Fruit fly (Drosophila melanogaster) whole organism, prepupa: ENCODE data around the gene Bsg.

Experiments
- CG10631 ChIP-seq: fragments of 200-800 bp; sonication (Bioruptor generic); optimal IDR thresholded peaks from 2 replicates; lab custom pipeline; 2016; ENCODE audit warnings: missing biosample characterization, missing genetic modification characterization
- CG10669 ChIP-seq: fragments of 200-800 bp; sonication (Bioruptor generic); optimal IDR thresholded peaks from 3 replicates; lab custom pipeline; 2018; ENCODE audit warnings: missing biosample characterization, mild to moderate bottlenecking, missing genetic modification characterization, moderate library complexity
- CG11762 ChIP-seq: fragments of 200-800 bp; sonication (Bioruptor generic); optimal IDR thresholded peaks from 3 replicates; lab custom pipeline; 2016; ENCODE audit warnings: missing biosample characterization, missing genetic modification characterization; ENCODE audit not compliant: insufficient read depth
- CG11902 ChIP-seq: fragments of 200-800 bp; sonication (Bioruptor generic); optimal IDR thresholded peaks from 3 replicates; lab custom pipeline; 2016; ENCODE audit warnings: missing biosample characterization, missing genetic modification characterization
- CG15336 ChIP-seq: fragments of 200-800 bp; sonication (Bioruptor generic); IDR thresholded peaks from 2 replicates; pipeline ENCODE4 v1.3.6; 2022; ENCODE audit warnings: missing biosample characterization, missing genetic modification characterization
- CG16779 ChIP-seq: fragments of 200-800 bp; sonication (Bioruptor generic); optimal IDR thresholded peaks from 3 replicates; lab custom pipeline; 2017; ENCODE audit warnings: missing biosample characterization, mild to moderate bottlenecking, missing genetic modification characterization
- CG32006 ChIP-seq: fragments of 200-800 bp; sonication (Bioruptor generic); optimal IDR thresholded peaks from 3 replicates; lab custom pipeline; 2017; ENCODE audit warnings: missing biosample characterization, mild to moderate bottlenecking, missing genetic modification characterization
- CG3919 ChIP-seq: fragments of 200-800 bp; sonication (Bioruptor generic); optimal IDR thresholded peaks from 3 replicates; lab custom pipeline; 2016; ENCODE audit warnings: missing biosample characterization, missing genetic modification characterization
- CG4318 ChIP-seq: fragments of 200-800 bp; sonication (Bioruptor generic); optimal IDR thresholded peaks from 3 replicates; lab custom pipeline; 2017; ENCODE audit warnings: missing biosample characterization, mild to moderate bottlenecking, missing genetic modification characterization
- CG6163 ChIP-seq: fragments of 200-800 bp; sonication (Bioruptor generic); IDR thresholded peaks from 3 replicates; pipeline ENCODE4 v1.3.6; 2022; ENCODE audit warnings: missing biosample characterization, missing genetic modification characterization
- CG6276 ChIP-seq: fragments of 200-800 bp; sonication (Bioruptor generic); optimal IDR thresholded peaks from 2 replicates; lab custom pipeline; 2017; ENCODE audit warnings: missing biosample characterization, mild to moderate bottlenecking, missing genetic modification characterization
- CG6792 ChIP-seq: fragments of 200-800 bp; sonication (Bioruptor generic); optimal IDR thresholded peaks from 3 replicates; lab custom pipeline; 2016; ENCODE audit warnings: missing biosample characterization, missing genetic modification characterization
- CG6808 ChIP-seq: fragments of 200-800 bp; sonication (Bioruptor generic); optimal IDR thresholded peaks from 3 replicates; lab custom pipeline; 2017; ENCODE audit warnings: missing biosample characterization, missing genetic modification characterization, mild to moderate bottlenecking, moderate library complexity, missing genetic modification reagents
- CG6854 ChIP-seq: fragments of 200-800 bp; sonication (Bioruptor generic); optimal IDR thresholded peaks from 2 replicates; lab custom pipeline; 2017; ENCODE audit warnings: missing biosample characterization, mild to moderate bottlenecking, missing genetic modification characterization
- CG7368 ChIP-seq: fragments of 200-800 bp; sonication (Bioruptor generic); optimal IDR thresholded peaks from 3 replicates; lab custom pipeline; 2016; ENCODE audit warnings: missing biosample characterization, missing genetic modification characterization
- CG8119 ChIP-seq: fragments of 200-800 bp; sonication (Bioruptor generic); IDR thresholded peaks from 3 replicates; pipeline ENCODE4 v1.3.6; 2022; ENCODE audit warnings: missing biosample characterization, missing genetic modification characterization
- CG8632 ChIP-seq: fragments of 200-800 bp; sonication (Bioruptor generic); optimal IDR thresholded peaks from 3 replicates; lab custom pipeline; 2016; ENCODE audit warnings: missing biosample characterization, missing genetic modification characterization
- CG9139 ChIP-seq: fragments of 200-800 bp; sonication (Bioruptor generic); optimal IDR thresholded peaks from 3 replicates; lab custom pipeline; 2017; ENCODE audit warnings: missing biosample characterization, mild to moderate bottlenecking, missing genetic modification characterization
- Eip75B ChIP-seq: fragments of 200-800 bp; sonication (Bioruptor generic); optimal IDR thresholded peaks from 3 replicates; lab custom pipeline; 2016; ENCODE audit warnings: missing biosample characterization, missing genetic modification characterization
- Eip78C ChIP-seq: fragments of 200-800 bp; sonication (Bioruptor generic); peaks from one replicate; lab custom pipeline; 2016; ENCODE audit warnings: missing biosample characterization, missing genetic modification characterization
- Eip93F ChIP-seq: fragments of 200-800 bp; sonication (Bioruptor generic); optimal IDR thresholded peaks from 2 replicates; lab custom pipeline; 2016; ENCODE audit warnings: missing biosample characterization, mild to moderate bottlenecking, missing genetic modification characterization
- Ets21C ChIP-seq: fragments of 200-800 bp; sonication (Bioruptor generic); optimal IDR thresholded peaks from 3 replicates; lab custom pipeline; 2016; ENCODE audit warnings: missing biosample characterization, missing genetic modification characterization
- Gug ChIP-seq: fragments of 200-800 bp; sonication (Bioruptor generic); IDR thresholded peaks from 2 replicates; pipeline ENCODE4 v1.3.6; 2022; ENCODE audit warnings: missing biosample characterization, missing genetic modification characterization
- Hr38 ChIP-seq: sonication (Bioruptor generic); optimal IDR thresholded peaks from 2 replicates; lab custom pipeline; 2016; ENCODE audit warnings: missing biosample characterization, missing genetic modification characterization
- Hr39 ChIP-seq: fragments of 200-800 bp; sonication (Bioruptor generic); optimal IDR thresholded peaks from 2 replicates; lab custom pipeline; 2016; ENCODE audit warnings: missing biosample characterization, missing genetic modification characterization
- Hr4 ChIP-seq: fragments of 200-800 bp; sonication (Bioruptor generic); optimal IDR thresholded peaks from 3 replicates; lab custom pipeline; 2016; ENCODE audit warnings: missing biosample characterization, missing genetic modification characterization
- Lpt ChIP-seq: fragments of 200-800 bp; sonication (Bioruptor generic); optimal IDR thresholded peaks from 3 replicates; lab custom pipeline; 2016; ENCODE audit warnings: missing biosample characterization, missing genetic modification characterization
- OdsH ChIP-seq: fragments of 200-800 bp; sonication (Bioruptor generic); optimal IDR thresholded peaks from 3 replicates; lab custom pipeline; 2016; ENCODE audit warnings: missing biosample characterization, missing genetic modification characterization
- Sox14 ChIP-seq: fragments of 200-800 bp; sonication (Bioruptor generic); optimal IDR thresholded peaks from 3 replicates; lab custom pipeline; 2016; ENCODE audit warnings: missing biosample characterization, missing genetic modification characterization
- dac ChIP-seq: fragments of 200-800 bp; sonication (Bioruptor generic); optimal IDR thresholded peaks from 2 replicates; lab custom pipeline; 2017; ENCODE audit warnings: missing biosample characterization, mild to moderate bottlenecking, missing genetic modification characterization
- dsx ChIP-seq: fragments of 200-800 bp; optimal IDR thresholded peaks from 3 replicates; lab custom pipeline; 2019; ENCODE audit warnings: missing biosample characterization, mild to moderate bottlenecking, missing genetic modification characterization, moderate library complexity; ENCODE audit not compliant: poor library complexity, severe bottlenecking
- eg ChIP-seq: fragments of 200-800 bp; sonication (Bioruptor generic); IDR thresholded peaks from 3 replicates; pipeline ENCODE4 v1.3.6; 2022; ENCODE audit warnings: missing biosample characterization, missing genetic modification characterization
- fd59A ChIP-seq: fragments of 200-800 bp; sonication (Bioruptor generic); optimal IDR thresholded peaks from 2 replicates; lab custom pipeline; 2017; ENCODE audit warnings: missing biosample characterization, mild to moderate bottlenecking, missing genetic modification characterization, missing genetic modification reagents
- fd85E ChIP-seq: fragments of 200-800 bp; sonication (Bioruptor generic); optimal IDR thresholded peaks from 3 replicates; lab custom pipeline; 2016; ENCODE audit warnings: missing biosample characterization, missing genetic modification characterization
- net ChIP-seq: fragments of 200-800 bp; sonication (Bioruptor generic); optimal IDR thresholded peaks from 3 replicates; lab custom pipeline; 2016; ENCODE audit warnings: missing biosample characterization, missing genetic modification characterization
- salr ChIP-seq, 2 experiments: fragments of 200-800 bp; sonication (Bioruptor generic); optimal IDR thresholded peaks; 3 replicates each; lab custom pipeline; 2016 to 2018; ENCODE audit warnings: missing biosample characterization in 2 of 2, missing genetic modification characterization in 2 of 2, mild to moderate bottlenecking in 1 of 2
- spab ChIP-seq: fragments of 200-800 bp; sonication (Bioruptor generic); optimal IDR thresholded peaks from 2 replicates; lab custom pipeline; 2017; ENCODE audit warnings: missing biosample characterization, mild to moderate bottlenecking, missing genetic modification characterization, missing genetic modification reagents
- ss ChIP-seq, 2 experiments: fragments of 200-800 bp; sonication (Bioruptor generic); optimal IDR thresholded peaks; 2 replicates in 1 of 2; 3 replicates in 1 of 2; lab custom pipeline; 2017 to 2018; ENCODE audit warnings: mild to moderate bottlenecking in 2 of 2, missing biosample characterization in 2 of 2, missing genetic modification characterization in 2 of 2, moderate library complexity in 1 of 2
- svp ChIP-seq: fragments of 200-800 bp; sonication (Bioruptor generic); peaks from one replicate; lab custom pipeline; 2016; ENCODE audit warnings: missing biosample characterization, missing genetic modification characterization
- vri ChIP-seq: fragments of 200-800 bp; sonication (Bioruptor generic); optimal IDR thresholded peaks from 3 replicates; lab custom pipeline; 2016; ENCODE audit warnings: missing biosample characterization, mild to moderate bottlenecking, missing genetic modification characterization

Bsg gene

DNA sequence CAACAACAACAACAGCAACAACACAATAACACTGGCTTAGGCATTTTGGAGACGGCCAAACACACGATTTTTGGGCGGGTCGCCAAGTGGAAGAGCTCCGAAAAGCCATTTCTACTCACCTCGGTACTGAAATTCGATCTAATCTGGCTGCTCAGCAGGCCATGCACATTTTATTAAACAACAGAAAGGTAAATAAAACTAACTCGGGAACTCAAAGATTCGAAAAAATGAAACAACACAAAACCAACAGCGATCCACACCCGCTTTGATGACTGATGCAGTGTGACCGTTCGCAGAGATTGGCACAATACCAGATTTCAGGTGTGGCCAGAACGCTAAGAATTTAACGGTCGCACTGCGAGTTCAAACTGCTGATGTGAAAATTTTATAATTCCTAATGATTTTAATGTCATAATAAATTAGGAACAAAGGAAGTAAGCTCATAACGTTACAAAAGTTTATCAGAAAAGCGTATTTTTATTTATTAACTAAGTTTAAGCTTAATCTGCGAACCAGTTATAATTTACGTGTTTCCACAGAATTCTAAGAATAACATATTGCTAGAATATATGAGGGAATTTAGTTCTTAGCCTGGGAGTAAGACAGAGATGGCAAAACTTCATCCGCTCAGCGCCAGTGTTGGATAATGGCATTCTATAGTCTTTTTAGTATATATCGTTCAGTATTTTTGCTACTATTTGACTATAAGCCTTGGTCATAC is 368 bp upstream of the Bsg start, which contains the start of gene Mcr (continued):
- no peak for TF ChIP-seq CG16779 (tag; lab: Kevin White, UChicago)
- no peak for TF ChIP-seq Hr38 (GFP tag; lab: Kevin White, UChicago)

DNA sequence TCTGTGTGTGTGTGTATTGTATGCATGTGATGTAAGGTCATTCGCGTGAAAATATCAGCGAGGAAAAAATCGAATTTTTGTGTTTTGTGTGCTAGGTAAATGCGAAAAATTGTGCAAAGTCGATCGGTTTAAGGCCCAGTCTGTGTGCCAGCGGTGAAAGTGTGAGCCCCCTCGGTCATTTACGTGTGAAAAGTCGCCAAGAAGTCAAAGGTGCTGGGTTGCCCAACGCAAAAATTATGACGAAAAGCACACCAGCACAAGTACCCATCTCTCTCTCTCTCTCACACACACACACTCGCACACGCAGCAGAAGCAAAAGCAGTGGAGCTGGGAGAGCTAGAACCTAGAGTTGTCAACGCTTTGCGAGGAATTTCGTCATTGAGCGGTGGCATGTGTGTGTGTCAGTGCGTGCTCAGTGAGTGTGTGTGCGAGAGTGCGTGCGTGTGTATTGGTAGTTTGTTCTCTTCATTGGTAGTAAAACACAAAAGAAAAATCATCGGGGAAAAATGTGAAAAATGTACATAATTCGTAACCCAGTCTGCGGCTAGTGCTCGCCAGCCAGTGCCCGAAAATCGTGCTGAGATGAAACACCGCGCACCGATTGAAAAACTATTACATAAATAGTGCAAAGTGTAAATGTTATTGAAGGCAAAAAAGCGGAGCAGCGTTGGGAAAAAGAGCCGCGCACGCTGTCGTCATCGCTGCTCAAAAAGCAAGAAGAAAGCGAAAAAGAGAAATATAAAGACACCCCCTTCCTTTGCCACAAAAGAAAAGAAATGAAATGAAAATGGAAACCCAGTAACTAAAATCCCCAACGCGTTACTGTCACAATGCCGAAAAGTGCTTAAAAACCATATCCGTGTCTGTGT is 441 bp downstream of the Bsg start:
- TF ChIP-seq CG9139 = peak; percentile 7
- TF ChIP-seq CG32006 (GFP tag; lab: Kevin White, UChicago) = no peak
- peak; percentile 26 for TF ChIP-seq dsx (GFP tag; lab: Kevin White, UChicago)
- peak; percentile 37; the same call in 2 of the 3 replicates for TF ChIP-seq CG6163
- peak; percentile 50 to 62 for TF ChIP-seq ss (GFP tag; optimal IDR thresholded peaks at IDR 0.05; lab: Kevin White, UChicago)
- no peak for TF ChIP-seq CG11902 (GFP tag; lab: Kevin White, UChicago)
- peak; percentile 27 for TF ChIP-seq fd85E
- no peak for TF ChIP-seq Gug (GFP tag; lab: Robert Waterston, UW)
- TF ChIP-seq eg (GFP tag; lab: Robert Waterston, UW) = peak; percentile 50; the same call in 2 of the 3 replicates
- peak in 1 of 2 experiments; percentile 51 for TF ChIP-seq salr (GFP tag; optimal IDR thresholded peaks at IDR 0.05; lab: Kevin White, UChicago)
- TF ChIP-seq CG6808 (GFP tag; lab: Kevin White, UChicago) = peak; percentile 3
- TF ChIP-seq Eip75B (GFP tag; lab: Kevin White, UChicago) = no peak
- TF ChIP-seq CG3919 (GFP tag; lab: Kevin White, UChicago) = peak; percentile 6
- TF ChIP-seq vri = peak; percentile 93
- peak; percentile 28 for TF ChIP-seq CG6854 (GFP tag; lab: Kevin White, UChicago)
- no peak for TF ChIP-seq Ets21C (GFP tag; lab: Kevin White, UChicago)
- TF ChIP-seq dac (GFP tag; lab: Kevin White, UChicago) = no peak
- TF ChIP-seq Sox14 = peak; percentile 65
- peak; percentile 41 for TF ChIP-seq Lpt (GFP tag; lab: Kevin White, UChicago)
- TF ChIP-seq CG8119 (GFP tag; lab: Robert Waterston, UW) = peak; percentile 54; the same call in 1 of the 3 replicates
- TF ChIP-seq Eip78C (GFP tag; lab: Kevin White, UChicago) = peak; percentile 47
- peak; percentile 99 for TF ChIP-seq svp (GFP tag; lab: Kevin White, UChicago)
- TF ChIP-seq net (GFP tag; lab: Kevin White, UChicago) = peak; percentile 30
- TF ChIP-seq, all 60 proteins: peak for 17

DNA sequence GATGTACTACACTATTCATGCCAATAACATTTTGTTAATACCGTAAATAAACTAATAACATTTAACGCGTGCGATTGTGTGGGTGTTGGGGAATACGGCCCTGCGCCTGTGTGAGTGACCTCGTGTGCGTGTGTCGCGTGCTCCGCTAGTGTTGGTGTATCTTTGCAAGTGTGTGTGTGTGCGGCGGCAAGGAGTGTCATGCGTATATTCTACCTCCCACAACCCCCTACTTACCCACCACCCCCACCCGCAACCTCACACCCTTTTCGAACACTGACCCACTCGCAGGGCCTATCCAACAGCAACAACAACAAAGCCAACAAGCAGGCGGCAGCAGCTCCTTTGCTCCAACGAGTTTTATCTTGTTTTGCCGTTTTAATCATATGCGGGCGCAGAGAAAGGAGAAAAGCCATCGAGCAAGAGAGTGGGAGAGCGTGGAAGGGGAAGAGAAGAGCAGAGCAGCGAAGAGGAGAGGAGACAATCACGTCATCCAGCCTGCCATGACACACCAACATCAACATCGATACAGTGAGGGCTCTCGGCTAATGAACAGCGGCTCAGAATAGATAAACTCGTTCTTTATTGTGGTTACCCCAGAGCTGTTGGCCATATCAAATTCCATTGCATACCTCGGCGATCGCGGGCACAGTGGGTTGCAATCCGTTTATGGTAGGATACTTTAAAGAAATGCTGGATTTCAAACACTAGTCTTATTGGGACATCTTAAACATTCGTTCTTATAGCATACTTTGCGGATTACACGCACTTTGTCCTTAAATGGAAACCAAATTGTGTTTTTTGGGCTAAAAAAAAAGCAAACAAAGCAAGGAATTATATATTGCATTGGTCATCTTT is 1.4 kb downstream of the Bsg start:
- TF ChIP-seq Hr39 (GFP tag; lab: Kevin White, UChicago) (peak; percentile 9), CG6854 (GFP tag; lab: Kevin White, UChicago) (peak; percentile 4), CG8119 (GFP tag; lab: Robert Waterston, UW) (no peak), CG9139 (no peak), CG32006 (GFP tag; lab: Kevin White, UChicago) (peak; percentile 64), CG16779 (tag; lab: Kevin White, UChicago) (no peak), Eip93F (GFP tag; lab: Kevin White, UChicago) (no peak), Ets21C (GFP tag; lab: Kevin White, UChicago) (no peak), vri (peak; percentile 26), CG8632 (GFP tag; lab: Kevin White, UChicago) (no peak), CG4318 (GFP tag; lab: Kevin White, UChicago) (peak; percentile 9), CG6792 (GFP tag; lab: Kevin White, UChicago) (no peak), CG6276 (GFP tag; lab: Kevin White, UChicago) (no peak), CG10669 (GFP tag; lab: Kevin White, UChicago) (no peak), OdsH (no peak), CG15336 (GFP tag; lab: Robert Waterston, UW) (no peak), CG11762 (GFP tag; lab: Kevin White, UChicago) (no peak), ss (GFP tag; optimal IDR thresholded peaks at IDR 0.05; lab: Kevin White, UChicago) (peak in 1 of 2 experiments; percentile 30), Hr4 (GFP tag; lab: Kevin White, UChicago) (peak; percentile 19), CG10631 (GFP tag; lab: Kevin White, UChicago) (no peak), fd59A (GFP tag; lab: Kevin White, UChicago) (peak; percentile 6), svp (GFP tag; lab: Kevin White, UChicago) (peak; percentile 32), CG11902 (GFP tag; lab: Kevin White, UChicago) (no peak), CG7368 (GFP tag; lab: Kevin White, UChicago) (peak; percentile 32), eg (GFP tag; lab: Robert Waterston, UW) (peak; percentile 6; the same call in 1 of the 3 replicates), salr (GFP tag; optimal IDR thresholded peaks at IDR 0.05; lab: Kevin White, UChicago) (peak in 1 of 2 experiments; percentile 6), spab (GFP tag; lab: Kevin White, UChicago) (no peak), Sox14 (peak; percentile 2)
